Worm (Caenorhabditis elegans) whole organism, L2 larva: ENCODE measurements around the gene cpr-6.

Source experiments
- F13H6.1 ChIP-seq: sonication (generic microtip); optimal IDR thresholded peaks from 2 replicates; lab custom pipeline; 2016; ENCODE audit warnings: missing genetic modification characterization, missing compliant biosample characterization
- R02D3.7 ChIP-seq: fragments of 150-350 bp; optimal IDR thresholded peaks from 2 replicates; lab custom pipeline; 2014; ENCODE audit warnings: missing biosample characterization, missing genetic modification characterization
- Y55F3AM.14 ChIP-seq: fragments of 200-800 bp; sonication (Bioruptor generic); optimal IDR thresholded peaks from 2 replicates; lab custom pipeline; 2018; ENCODE audit warnings: mild to moderate bottlenecking, missing genetic modification characterization, missing compliant biosample characterization
- ZK546.5 ChIP-seq: sonication (generic microtip); optimal IDR thresholded peaks from 2 replicates; lab custom pipeline; 2017; ENCODE audit warnings: missing biosample characterization, missing genetic modification characterization
- blmp-1 ChIP-seq: sonication (generic microtip); optimal IDR thresholded peaks from 2 replicates; lab custom pipeline; 2017; ENCODE audit warnings: missing genetic modification characterization, mild to moderate bottlenecking, missing compliant biosample characterization, antibody characterized with exemption, moderate library complexity; ENCODE audit not compliant: insufficient read depth
- ceh-16 ChIP-seq: fragments of 150-350 bp; optimal IDR thresholded peaks from 2 replicates; lab custom pipeline; 2014; ENCODE audit warnings: missing biosample characterization, missing genetic modification characterization
- egl-27 ChIP-seq: sonication (generic microtip); optimal IDR thresholded peaks from 3 replicates; lab custom pipeline; 2017; ENCODE audit warnings: missing biosample characterization, missing genetic modification reagents, missing genetic modification characterization
- elt-3 ChIP-seq: sonication (generic microtip); optimal IDR thresholded peaks from 2 replicates; lab custom pipeline; 2017; ENCODE audit warnings: missing biosample characterization, missing genetic modification characterization
- fos-1 ChIP-seq: fragments of 150-350 bp; optimal IDR thresholded peaks from 2 replicates; lab custom pipeline; 2014; ENCODE audit warnings: missing biosample characterization, missing genetic modification characterization
- lin-39 ChIP-seq: fragments of 150-350 bp; optimal IDR thresholded peaks from 2 replicates; lab custom pipeline; 2014; ENCODE audit warnings: missing biosample characterization, missing genetic modification reagents, missing genetic modification characterization
- lsy-2 ChIP-seq, 2 experiments: fragments of 150-350 bp in 1 of 2; sonication (generic microtip) in 1 of 2; optimal IDR thresholded peaks; 2 replicates each; lab custom pipeline; 2014 to 2017; ENCODE audit warnings: missing biosample characterization in 2 of 2, missing genetic modification characterization in 2 of 2
- mab-5 ChIP-seq: fragments of 150-350 bp; optimal IDR thresholded peaks from 2 replicates; lab custom pipeline; 2014; ENCODE audit warnings: missing biosample characterization, missing genetic modification characterization
- nhr-11 ChIP-seq: fragments of 150-350 bp; optimal IDR thresholded peaks from 2 replicates; lab custom pipeline; 2014; ENCODE audit warnings: missing biosample characterization, missing genetic modification characterization
- nhr-129 ChIP-seq: fragments of 150-350 bp; optimal IDR thresholded peaks from 2 replicates; lab custom pipeline; 2014; ENCODE audit warnings: missing biosample characterization, missing genetic modification characterization
- nhr-23 ChIP-seq: fragments of 150-350 bp; optimal IDR thresholded peaks from 2 replicates; lab custom pipeline; 2014; ENCODE audit warnings: missing biosample characterization, missing genetic modification reagents, missing genetic modification characterization
- nhr-6 ChIP-seq: fragments of 150-350 bp; optimal IDR thresholded peaks from 2 replicates; lab custom pipeline; 2014; ENCODE audit warnings: missing biosample characterization, missing genetic modification characterization
- nhr-77 ChIP-seq: fragments of 150-350 bp; optimal IDR thresholded peaks from 2 replicates; lab custom pipeline; 2014; ENCODE audit warnings: missing biosample characterization, missing genetic modification characterization
- peb-1 ChIP-seq: fragments of 150-350 bp; optimal IDR thresholded peaks from 2 replicates; lab custom pipeline; 2014; ENCODE audit warnings: missing biosample characterization, missing genetic modification characterization
- sma-9 ChIP-seq, 2 experiments: fragments of 150-350 bp in 1 of 2; sonication (generic microtip) in 1 of 2; optimal IDR thresholded peaks; 2 replicates each; lab custom pipeline; 2014 to 2016; ENCODE audit warnings: missing genetic modification characterization in 2 of 2, mild to moderate bottlenecking in 1 of 2, missing biosample characterization in 1 of 2, missing compliant biosample characterization in 1 of 2, missing genetic modification reagents in 1 of 2, moderate library complexity in 1 of 2
- unc-55 ChIP-seq: fragments of 150-350 bp; sonication (generic microtip); optimal IDR thresholded peaks from 3 replicates; lab custom pipeline; 2014; ENCODE audit warnings: missing biosample characterization, missing genetic modification reagents, missing genetic modification characterization
- ztf-4 ChIP-seq: fragments of 150-350 bp; optimal IDR thresholded peaks from 2 replicates; lab custom pipeline; 2014; ENCODE audit warnings: missing biosample characterization, missing genetic modification characterization

The cpr-6 gene

ce11 chrX:6653173-6653572 lies 46.2 kb downstream of the cpr-6 start:
- peak; percentile 36 for TF ChIP-seq nhr-129
- TF ChIP-seq blmp-1 = no peak
- TF ChIP-seq fos-1 (tag; lab: Kevin White, UChicago) = peak; percentile 70
- peak; percentile 27 for TF ChIP-seq sma-9 (GFP tag; optimal IDR thresholded peaks at IDR 0.05; lab: Kevin White, UChicago)
- no peak for TF ChIP-seq sma-9 (tag; optimal IDR thresholded peaks at IDR 0.05; lab: Kevin White, UChicago)
- TF ChIP-seq F13H6.1 (tag; lab: Kevin White, UChicago) = peak; percentile 57
- TF ChIP-seq, all 48 proteins: peak for 4

DNA sequence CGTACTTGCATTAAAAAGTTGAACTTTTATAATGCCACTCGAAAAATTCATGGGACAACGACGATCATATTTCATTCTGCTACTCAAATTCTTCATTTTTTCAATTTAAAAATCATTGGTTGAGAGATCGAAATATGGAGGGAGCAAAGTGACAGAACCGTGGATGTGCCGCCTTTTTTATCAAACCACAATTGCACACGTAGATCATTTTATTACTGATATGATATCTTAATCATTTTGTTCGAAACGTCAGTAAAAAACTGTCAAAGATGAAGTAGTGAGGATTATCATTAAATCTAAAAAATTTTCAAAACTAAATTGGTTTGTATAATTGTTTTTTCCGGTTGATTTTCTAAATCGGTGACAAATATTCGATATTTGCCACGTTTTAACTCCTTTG lies 47.1 kb downstream of the cpr-6 start:
- TF ChIP-seq fos-1 (tag; lab: Kevin White, UChicago) (peak; percentile 11), peb-1 (no peak)
- TF ChIP-seq, all 48 proteins: peak for 1

DNA sequence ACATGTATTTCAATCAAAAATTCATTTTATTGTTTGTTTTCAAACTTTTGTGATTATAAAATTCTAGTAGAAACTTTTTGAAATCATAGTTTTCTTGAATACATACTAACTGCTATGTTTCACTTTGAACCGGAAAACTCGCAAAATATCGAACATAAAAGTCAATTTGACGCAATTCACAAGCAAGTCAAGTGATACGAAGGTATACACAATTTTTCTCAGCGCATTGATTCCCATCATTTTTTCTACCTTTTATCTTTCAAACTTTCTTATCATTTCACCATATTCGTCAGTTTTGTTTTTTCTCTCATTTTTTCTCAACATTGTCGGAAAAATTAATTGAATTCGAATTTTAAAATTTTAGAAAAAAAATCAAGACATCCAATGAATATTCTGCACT lies 48.2 kb downstream of the cpr-6 start, which contains the start of gene nhr-173:
Gene nhr-173 (plus strand): TSS at position 366 of the 400 bp plus-strand sequence.
- TF ChIP-seq lsy-2 (tag; optimal IDR thresholded peaks at IDR 0.05; lab: Kevin White, UChicago) (no peak), mab-5 (tag; lab: Kevin White, UChicago) (no peak), fos-1 (tag; lab: Kevin White, UChicago) (peak; percentile 42), egl-27 (tag; lab: Kevin White, UChicago) (no peak), Y55F3AM.14 (no peak), ztf-4 (tag; lab: Kevin White, UChicago) (no peak)

DNA sequence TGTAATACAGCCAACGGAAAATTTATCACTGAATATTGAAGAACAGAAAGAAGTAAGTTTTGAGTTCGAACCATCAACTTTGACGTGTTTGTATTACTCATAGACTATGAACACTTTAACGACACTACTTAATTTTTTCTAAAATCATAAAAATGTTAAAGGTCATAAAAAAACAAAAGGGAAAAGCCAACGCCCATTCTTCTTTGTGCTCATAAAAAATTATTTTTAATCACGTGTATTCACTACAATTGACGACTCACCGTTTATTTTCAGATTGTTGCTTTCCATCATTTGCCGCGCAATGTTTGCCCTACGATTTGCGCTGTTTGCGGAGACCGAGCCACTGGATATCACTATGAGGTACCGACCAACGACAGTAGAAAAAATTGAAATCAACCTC lies 49.2 kb downstream of the cpr-6 start:
- TF ChIP-seq Y55F3AM.14 (no peak), nhr-77 (tag; lab: Kevin White, UChicago) (no peak), nhr-23 (tag; lab: Kevin White, UChicago) (no peak), nhr-6 (no peak), unc-55 (no peak), ceh-16 (no peak), elt-3 (tag; lab: Kevin White, UChicago) (no peak), R02D3.7 (tag; lab: Kevin White, UChicago) (no peak), ZK546.5 (tag; lab: Kevin White, UChicago) (no peak)

ce11 chrX:6656770-6657169 lies 49.8 kb downstream of the cpr-6 start:
- TF ChIP-seq mab-5 (tag; lab: Kevin White, UChicago) (no peak), lin-39 (tag; lab: Kevin White, UChicago) (no peak), nhr-77 (tag; lab: Kevin White, UChicago) (no peak), fos-1 (tag; lab: Kevin White, UChicago) (peak; percentile 62), nhr-11 (tag; lab: Kevin White, UChicago) (no peak), egl-27 (tag; lab: Kevin White, UChicago) (no peak), lsy-2 (tag; optimal IDR thresholded peaks at IDR 0.05; lab: Kevin White, UChicago) (no peak), nhr-6 (no peak), sma-9 (GFP tag; optimal IDR thresholded peaks at IDR 0.05; lab: Kevin White, UChicago) (peak; percentile 1), sma-9 (tag; optimal IDR thresholded peaks at IDR 0.05; lab: Kevin White, UChicago) (no peak)
